Worm (Caenorhabditis elegans): ENCODE results near the gene mam-5.

Gene mam-5

ce11 chrV:9970119-9970518 lies 17.6 kb downstream of the mam-5 start:
- TF ChIP-seq dao-5 (tag; optimal IDR thresholded peaks at IDR 0.05) (peak; percentile 70), W03F9.2 (tag; optimal IDR thresholded peaks at IDR 0.05) (no peak), him-1 (tag; optimal IDR thresholded peaks at IDR 0.05) (peak; percentile 94)

ce11 chrV:9974264-9974663 lies 21.8 kb downstream of the mam-5 start:
- TF ChIP-seq dao-5 (tag; optimal IDR thresholded peaks at IDR 0.05) (no peak), him-1 (tag; optimal IDR thresholded peaks at IDR 0.05) (peak; percentile 54), W03F9.2 (tag; optimal IDR thresholded peaks at IDR 0.05) (no peak)

ce11 chrV:9976138-9976537 lies 23.6 kb downstream of the mam-5 start, which contains the start of gene unc-41:
Gene unc-41, minus strand, starts transcription at chrV:9976238.
- TF ChIP-seq dao-5 (tag; optimal IDR thresholded peaks at IDR 0.05) = no peak
- no peak for TF ChIP-seq W03F9.2 (tag; optimal IDR thresholded peaks at IDR 0.05)
- no peak for TF ChIP-seq him-1 (tag; optimal IDR thresholded peaks at IDR 0.05)

ce11 chrV:9977211-9977610 lies 24.7 kb downstream of the mam-5 start:
- TF ChIP-seq W03F9.2 (tag; optimal IDR thresholded peaks at IDR 0.05) (no peak), him-1 (tag; optimal IDR thresholded peaks at IDR 0.05) (no peak), dao-5 (tag; optimal IDR thresholded peaks at IDR 0.05) (no peak)

DNA sequence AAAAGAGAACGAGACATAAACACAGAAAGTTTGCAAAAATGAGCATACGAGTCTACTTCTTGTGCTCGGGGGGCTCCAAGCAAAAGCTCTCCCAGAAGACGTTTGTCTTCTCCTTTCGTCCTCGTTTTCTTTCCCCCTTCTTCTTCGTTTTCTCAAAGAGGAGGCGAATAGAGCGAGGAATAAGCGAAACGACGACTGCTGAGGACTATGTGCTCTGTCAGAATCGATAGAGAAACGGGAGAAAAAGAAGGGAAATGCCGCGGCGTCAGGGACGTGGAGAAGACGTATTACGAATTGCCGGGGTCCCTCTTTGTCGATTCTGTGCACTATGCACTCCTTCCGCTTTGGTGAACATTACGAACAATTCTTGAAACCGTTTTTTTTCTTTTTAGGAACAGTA lies 25.9 kb downstream of the mam-5 start:
- peak; percentile 33 for TF ChIP-seq him-1 (tag; optimal IDR thresholded peaks at IDR 0.05)
- TF ChIP-seq dao-5 (tag; optimal IDR thresholded peaks at IDR 0.05) = no peak
- no peak for TF ChIP-seq W03F9.2 (tag; optimal IDR thresholded peaks at IDR 0.05)

- TF ChIP-seq W03F9.2 (tag; optimal IDR thresholded peaks at IDR 0.05) = peak; percentile 29
Measured at ce11 chrV:9980731-9981483, 28.4 kb downstream of the mam-5 start, which contains the start of the genes ruvb-1 and tofu-1. Gene ruvb-1, minus strand, starts transcription at chrV:9980802. Gene tofu-1, plus strand, starts transcription at chrV:9981147.

- no peak for TF ChIP-seq dao-5 (tag; optimal IDR thresholded peaks at IDR 0.05)
- no peak for TF ChIP-seq him-1 (tag; optimal IDR thresholded peaks at IDR 0.05)
- TF ChIP-seq W03F9.2 (tag; optimal IDR thresholded peaks at IDR 0.05) = no peak
Measured at ce11 chrV:9982568-9982967, 30.1 kb downstream of the mam-5 start, which contains the start of gene C27H6.9. Gene C27H6.9, plus strand, starts transcription at chrV:9982868.

ce11 chrV:9983529-9983928 lies 31.0 kb downstream of the mam-5 start:
- TF ChIP-seq him-1 (tag; optimal IDR thresholded peaks at IDR 0.05) = no peak
- no peak for TF ChIP-seq W03F9.2 (tag; optimal IDR thresholded peaks at IDR 0.05)
- no peak for TF ChIP-seq dao-5 (tag; optimal IDR thresholded peaks at IDR 0.05)

- TF ChIP-seq him-1 (tag; optimal IDR thresholded peaks at IDR 0.05) (no peak), W03F9.2 (tag; optimal IDR thresholded peaks at IDR 0.05) (no peak), dao-5 (tag; optimal IDR thresholded peaks at IDR 0.05) (no peak)
Measured at ce11 chrV:9984821-9985220, 32.3 kb downstream of the mam-5 start.

DNA sequence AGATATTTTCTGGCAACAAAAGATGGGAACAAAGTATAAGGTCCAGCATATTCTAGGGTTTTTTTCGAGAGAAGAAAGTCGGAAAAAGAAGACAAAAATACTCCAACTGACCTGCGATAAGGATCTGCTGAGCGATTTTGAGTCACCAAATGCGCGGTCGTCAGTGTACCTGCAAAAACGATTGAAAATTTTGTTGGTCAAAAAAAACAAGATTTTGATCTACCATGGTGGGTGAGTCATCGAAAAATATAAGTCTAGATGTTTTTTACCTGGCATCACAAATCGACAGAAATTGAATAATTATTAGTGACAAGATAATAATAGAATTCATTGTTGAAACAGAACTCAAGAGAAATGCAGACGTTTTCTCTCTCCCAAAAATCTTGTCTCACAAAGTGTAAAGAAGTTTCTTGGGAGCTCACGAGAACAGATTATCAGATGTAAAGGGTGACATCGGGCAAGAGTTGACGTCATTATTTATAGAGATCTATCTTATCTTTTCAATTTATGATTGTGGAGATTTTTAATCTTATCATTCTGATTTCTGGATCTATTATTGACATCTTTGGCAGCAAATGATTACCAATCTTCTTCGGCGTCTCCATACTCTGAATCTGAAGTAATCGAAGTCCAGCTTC lies 32.8 kb downstream of the mam-5 start:
- TF ChIP-seq him-1 (tag; optimal IDR thresholded peaks at IDR 0.05) (no peak), dao-5 (tag; optimal IDR thresholded peaks at IDR 0.05) (no peak), W03F9.2 (tag; optimal IDR thresholded peaks at IDR 0.05) (no peak)

DNA sequence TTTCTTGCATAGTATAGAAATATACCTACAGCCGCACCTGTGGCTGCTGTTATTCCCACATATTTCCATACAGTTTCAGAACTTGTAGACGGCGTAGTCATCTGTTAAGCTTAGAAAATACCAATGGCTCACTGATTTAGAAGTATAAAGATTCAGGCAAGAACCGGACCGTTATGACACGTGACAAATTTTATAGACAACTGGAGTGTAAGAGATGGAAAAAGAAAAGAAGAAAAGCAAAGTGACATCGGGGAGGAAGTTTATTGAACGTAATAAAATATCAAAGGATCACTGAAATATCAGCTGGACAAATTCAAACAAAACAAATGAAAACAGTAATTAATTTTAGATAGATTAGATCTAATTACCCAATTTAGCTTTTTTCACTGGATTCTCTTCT lies 33.7 kb downstream of the mam-5 start, which contains the start of gene rmd-2:
TSS of gene rmd-2 (minus strand) at position 101 of the 400 bp plus-strand sequence.
- TF ChIP-seq him-1 (tag; optimal IDR thresholded peaks at IDR 0.05) = no peak

DNA sequence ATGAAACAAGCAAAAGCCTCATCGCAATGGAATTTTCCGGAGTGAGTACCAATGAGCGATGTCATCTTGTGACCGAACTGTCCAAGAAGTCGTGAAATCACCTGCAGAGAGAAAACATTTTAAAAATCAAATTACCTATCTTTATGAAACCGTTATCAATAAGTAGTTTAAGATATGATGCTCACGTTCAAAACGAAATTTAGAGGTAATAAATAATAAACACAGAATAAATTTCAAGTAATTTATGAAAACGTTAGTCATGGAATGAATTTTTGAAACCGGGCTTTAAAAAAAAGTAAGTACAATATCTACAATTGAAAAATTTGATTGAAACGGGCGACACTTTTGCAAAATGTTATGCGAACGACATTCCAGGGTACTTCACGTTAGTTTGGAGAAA lies 35.2 kb downstream of the mam-5 start, which contains the start of gene C27H6.8:
TSS of gene C27H6.8 (minus strand) at position 101 of the 400 bp plus-strand sequence.
- TF ChIP-seq him-1 (tag; optimal IDR thresholded peaks at IDR 0.05) = no peak
- TF ChIP-seq dao-5 (tag; optimal IDR thresholded peaks at IDR 0.05) = no peak
- TF ChIP-seq W03F9.2 (tag; optimal IDR thresholded peaks at IDR 0.05) = no peak

ce11 chrV:9991610-9992009 lies 39.1 kb downstream of the mam-5 start, which contains the start of the genes rde-1 and trpp-6:
Gene rde-1, minus strand, starts transcription at chrV:9991642.
Gene trpp-6, plus strand, starts transcription at chrV:9991895.
- TF ChIP-seq W03F9.2 (tag; optimal IDR thresholded peaks at IDR 0.05) (no peak), him-1 (tag; optimal IDR thresholded peaks at IDR 0.05) (no peak), dao-5 (tag; optimal IDR thresholded peaks at IDR 0.05) (no peak)

ce11 chrV:9995791-9996190 lies 43.3 kb downstream of the mam-5 start, which contains the start of gene K08H10.6:
Gene K08H10.6, minus strand, starts transcription at chrV:9995891.
- TF ChIP-seq dao-5 (tag; optimal IDR thresholded peaks at IDR 0.05) (no peak), him-1 (tag; optimal IDR thresholded peaks at IDR 0.05) (no peak), W03F9.2 (tag; optimal IDR thresholded peaks at IDR 0.05) (no peak)

All from whole organism, L4/young adult.